Worm (Caenorhabditis elegans) whole organism, L4 larva: ENCODE measurements around the gene lpl-1.
A peak's percentile ranks its signal among the peaks of the same experiment; 100 is the strongest.

Experiments
- R02D3.7 ChIP-seq: fragments of 150-350 bp; sonication (generic microtip); optimal IDR thresholded peaks from 3 replicates; lab custom pipeline; 2014; ENCODE audit warnings: missing biosample characterization, missing genetic modification characterization
- Y105C5A.15 ChIP-seq: fragments of 200-800 bp; sonication (Bioruptor generic); IDR thresholded peaks from 2 replicates; pipeline ENCODE4 v1.3.6; 2022; ENCODE audit warnings: missing genetic modification characterization, missing compliant biosample characterization
- Y48G9A.11 ChIP-seq: fragments of 200-800 bp; sonication (Bioruptor generic); IDR thresholded peaks from 2 replicates; pipeline ENCODE4 v1.3.6; 2022; ENCODE audit warnings: missing genetic modification reagents, missing genetic modification characterization, missing compliant biosample characterization
- aha-1 ChIP-seq: fragments of 150-350 bp; peaks from one replicate; lab custom pipeline; 2014; ENCODE audit warnings: missing biosample characterization, missing genetic modification characterization
- aly-2 ChIP-seq: sonication (generic microtip); optimal IDR thresholded peaks from 2 replicates; lab custom pipeline; 2018; ENCODE audit warnings: missing biosample characterization, missing genetic modification characterization
- ama-1 ChIP-seq: fragments of 150-350 bp; optimal IDR thresholded peaks from 2 replicates; lab custom pipeline; 2014; ENCODE audit warnings: inconsistent platforms, mixed read lengths
- arid-1 ChIP-seq: fragments of 200-800 bp; sonication (Bioruptor generic); conservative IDR thresholded peaks from 2 replicates; pipeline ENCODE4 v1.3.6; 2022; ENCODE audit warnings: missing genetic modification reagents, missing genetic modification characterization, missing compliant biosample characterization
- ceh-44 ChIP-seq: fragments of 200-800 bp; sonication (Bioruptor generic); IDR thresholded peaks from 2 replicates; pipeline ENCODE4 v1.3.6; 2022; ENCODE audit warnings: missing genetic modification reagents, missing genetic modification characterization, missing compliant biosample characterization
- ceh-62 ChIP-seq: sonication (generic microtip); optimal IDR thresholded peaks from 2 replicates; lab custom pipeline; 2017; ENCODE audit warnings: missing biosample characterization, missing genetic modification characterization
- ces-1 ChIP-seq: fragments of 150-350 bp; sonication (generic microtip); optimal IDR thresholded peaks from 4 replicates; lab custom pipeline; 2014; ENCODE audit warnings: missing biosample characterization, missing genetic modification reagents, missing genetic modification characterization
- cey-2 ChIP-seq: sonication (generic microtip); optimal IDR thresholded peaks from 3 replicates; lab custom pipeline; 2017; ENCODE audit warnings: missing genetic modification characterization, mild to moderate bottlenecking, missing compliant biosample characterization, antibody characterized with exemption, borderline replicate concordance; ENCODE audit not compliant: insufficient read depth
- ctbp-1 ChIP-seq: fragments of 200-800 bp; sonication (Bioruptor generic); IDR thresholded peaks from 2 replicates; pipeline ENCODE4 v1.3.6; 2022; ENCODE audit warnings: missing genetic modification reagents, missing genetic modification characterization, missing compliant biosample characterization
- daf-19 ChIP-seq: fragments of 200-800 bp; sonication (Bioruptor generic); conservative IDR thresholded peaks from 2 replicates; pipeline ENCODE4 v1.3.6; 2022; ENCODE audit warnings: missing genetic modification characterization, missing compliant biosample characterization
- dmd-6 ChIP-seq: fragments of 200-800 bp; sonication (Bioruptor generic); IDR thresholded peaks from 2 replicates; pipeline ENCODE4 v1.3.6; 2022; ENCODE audit warnings: missing genetic modification reagents, missing genetic modification characterization, missing compliant biosample characterization
- dmd-9 ChIP-seq: fragments of 200-800 bp; sonication (Bioruptor generic); IDR thresholded peaks from 2 replicates; pipeline ENCODE4 v1.3.6; 2022; ENCODE audit warnings: missing genetic modification reagents, missing genetic modification characterization, missing compliant biosample characterization
- dpl-1 ChIP-seq: fragments of 150-350 bp; optimal IDR thresholded peaks from 2 replicates; lab custom pipeline; 2014; ENCODE audit warnings: missing biosample characterization, missing genetic modification reagents, missing genetic modification characterization
- dve-1 ChIP-seq: sonication (generic microtip); optimal IDR thresholded peaks from 2 replicates; lab custom pipeline; 2017; ENCODE audit warnings: antibody characterized with exemption, mild to moderate bottlenecking, missing genetic modification characterization, missing compliant biosample characterization; ENCODE audit not compliant: insufficient read depth
- egl-43 ChIP-seq: fragments of 200-800 bp; sonication (Bioruptor generic); IDR thresholded peaks from 2 replicates; pipeline ENCODE4 v1.3.6; 2022; ENCODE audit warnings: missing genetic modification reagents, missing genetic modification characterization, missing compliant biosample characterization
- fkh-10 ChIP-seq: fragments of 150-350 bp; optimal IDR thresholded peaks from 2 replicates; lab custom pipeline; 2014; ENCODE audit warnings: missing biosample characterization, missing genetic modification reagents, missing genetic modification characterization
- hlh-30 ChIP-seq: sonication (generic microtip); optimal IDR thresholded peaks from 2 replicates; lab custom pipeline; 2017; ENCODE audit warnings: antibody characterized with exemption, mild to moderate bottlenecking, missing genetic modification characterization, missing compliant biosample characterization; ENCODE audit not compliant: insufficient read depth
- jun-1 ChIP-seq: fragments of 150-350 bp; optimal IDR thresholded peaks from 2 replicates; lab custom pipeline; 2014; ENCODE audit warnings: missing biosample characterization, missing genetic modification reagents, missing genetic modification characterization
- lim-7 ChIP-seq: fragments of 200-800 bp; sonication (Bioruptor generic); IDR thresholded peaks from 2 replicates; pipeline ENCODE4 v1.3.6; 2022; ENCODE audit warnings: missing genetic modification characterization, missing compliant biosample characterization
- lin-1 ChIP-seq: fragments of 200-800 bp; sonication (Bioruptor generic); IDR thresholded peaks from 2 replicates; pipeline ENCODE4 v1.3.6; 2022; ENCODE audit warnings: missing genetic modification reagents, missing genetic modification characterization, missing compliant biosample characterization
- lin-13 ChIP-seq: fragments of 150-350 bp; optimal IDR thresholded peaks from 2 replicates; lab custom pipeline; 2014; ENCODE audit warnings: missing biosample characterization, missing genetic modification reagents, missing genetic modification characterization
- lin-29 ChIP-seq: fragments of 200-800 bp; sonication (Bioruptor generic); IDR thresholded peaks from 2 replicates; pipeline ENCODE4 v1.3.6; 2022; ENCODE audit warnings: missing genetic modification reagents, missing genetic modification characterization, missing compliant biosample characterization
- lin-39 ChIP-seq: fragments of 150-350 bp; optimal IDR thresholded peaks from 2 replicates; lab custom pipeline; 2014; ENCODE audit warnings: missing biosample characterization, missing genetic modification reagents, missing genetic modification characterization
- lsy-2 ChIP-seq, 2 experiments: fragments of 150-350 bp in 1 of 2; sonication (generic microtip) in 1 of 2; optimal IDR thresholded peaks; 2 replicates each; lab custom pipeline; 2014 to 2017; ENCODE audit warnings: missing biosample characterization in 2 of 2, missing genetic modification characterization in 2 of 2
- madf-5 ChIP-seq, 2 experiments: fragments of 200-800 bp; sonication (Bioruptor generic); IDR thresholded peaks; 2 replicates each; pipeline ENCODE4 v1.3.6; 2022; ENCODE audit warnings: missing compliant biosample characterization in 2 of 2, missing genetic modification characterization in 2 of 2
- mdl-1 ChIP-seq, 2 experiments: fragments of 150-350 bp in 1 of 2; sonication (generic microtip) in 1 of 2; optimal IDR thresholded peaks; 2 replicates each; lab custom pipeline; 2014 to 2017; ENCODE audit warnings: missing biosample characterization in 2 of 2, missing genetic modification characterization in 2 of 2
- mdt-29 ChIP-seq: fragments of 200-800 bp; sonication (Bioruptor generic); IDR thresholded peaks from 2 replicates; pipeline ENCODE4 v1.3.6; 2022; ENCODE audit warnings: missing genetic modification reagents, missing genetic modification characterization, missing compliant biosample characterization
- mep-1 ChIP-seq: fragments of 150-350 bp; sonication (generic microtip); optimal IDR thresholded peaks from 3 replicates; lab custom pipeline; 2014; ENCODE audit warnings: missing biosample characterization, missing genetic modification characterization
- mes-2 ChIP-seq: sonication (generic microtip); optimal IDR thresholded peaks from 2 replicates; lab custom pipeline; 2016; ENCODE audit warnings: missing genotype, mild to moderate bottlenecking, missing genetic modification characterization, missing compliant biosample characterization; ENCODE audit not compliant: poor library complexity, severe bottlenecking
- mxl-2 ChIP-seq: fragments of 200-800 bp; sonication (Bioruptor generic); conservative IDR thresholded peaks from 2 replicates; pipeline ENCODE4 v1.3.6; 2022; ENCODE audit warnings: missing genetic modification reagents, missing genetic modification characterization, missing compliant biosample characterization
- nhr-10 ChIP-seq: fragments of 150-350 bp; optimal IDR thresholded peaks from 2 replicates; lab custom pipeline; 2014; ENCODE audit warnings: missing biosample characterization, missing genetic modification characterization
- nhr-111 ChIP-seq: fragments of 200-800 bp; sonication (Bioruptor generic); optimal IDR thresholded peaks from 2 replicates; lab custom pipeline; 2018; ENCODE audit warnings: mild to moderate bottlenecking, missing genetic modification characterization, missing compliant biosample characterization
- nhr-76 ChIP-seq: fragments of 150-350 bp; optimal IDR thresholded peaks from 2 replicates; lab custom pipeline; 2014; ENCODE audit warnings: missing biosample characterization, missing genetic modification characterization
- nhr-77 ChIP-seq: fragments of 150-350 bp; optimal IDR thresholded peaks from 2 replicates; lab custom pipeline; 2014; ENCODE audit warnings: missing biosample characterization, missing genetic modification characterization
- pha-4 ChIP-seq, 2 experiments: fragments of 150-350 bp in 1 of 2; fragments of 200-800 bp in 1 of 2; sonication (Bioruptor generic) in 1 of 2; IDR thresholded peaks in 1 of 2; optimal IDR thresholded peaks in 1 of 2; 2 replicates each; pipeline versions ENCODE4 v1.3.6 to Lab custom; 2014 to 2022; ENCODE audit warnings: missing genetic modification characterization in 2 of 2, missing genetic modification reagents in 2 of 2, missing biosample characterization in 1 of 2, missing compliant biosample characterization in 1 of 2
- php-3 ChIP-seq: fragments of 200-800 bp; sonication (Bioruptor generic); IDR thresholded peaks from 2 replicates; pipeline ENCODE4 v1.3.6; 2022; ENCODE audit warnings: missing genetic modification reagents, missing genetic modification characterization, missing compliant biosample characterization
- saeg-2 ChIP-seq: fragments of 200-800 bp; sonication (Bioruptor generic); IDR thresholded peaks from 2 replicates; pipeline ENCODE4 v1.3.6; 2022; ENCODE audit warnings: missing genetic modification reagents, missing genetic modification characterization, missing compliant biosample characterization
- set-16 ChIP-seq: fragments of 200-800 bp; sonication (Bioruptor generic); IDR thresholded peaks from 2 replicates; pipeline ENCODE4 v1.3.6; 2022; ENCODE audit warnings: missing genetic modification reagents, missing genetic modification characterization, missing compliant biosample characterization
- skn-1 ChIP-seq: fragments of 150-350 bp; optimal IDR thresholded peaks from 2 replicates; lab custom pipeline; 2014; ENCODE audit warnings: missing biosample characterization, missing genetic modification characterization
- spr-1 ChIP-seq: sonication (generic microtip); optimal IDR thresholded peaks from 2 replicates; lab custom pipeline; 2016; ENCODE audit warnings: mild to moderate bottlenecking, missing genetic modification characterization, missing compliant biosample characterization
- spr-3 ChIP-seq: fragments of 200-800 bp; sonication (Bioruptor generic); optimal IDR thresholded peaks from 2 replicates; lab custom pipeline; 2018; ENCODE audit warnings: mild to moderate bottlenecking, missing genetic modification characterization, missing compliant biosample characterization
- tra-1 ChIP-seq: fragments of 200-800 bp; sonication (Bioruptor generic); IDR thresholded peaks from 2 replicates; pipeline ENCODE4 v1.3.6; 2022; ENCODE audit warnings: missing genetic modification reagents, missing genetic modification characterization, missing compliant biosample characterization
- unc-130 ChIP-seq: sonication (generic microtip); optimal IDR thresholded peaks from 2 replicates; lab custom pipeline; 2016; ENCODE audit warnings: missing genetic modification reagents, missing genetic modification characterization, missing compliant biosample characterization
- vab-7 ChIP-seq: fragments of 200-800 bp; sonication (Bioruptor generic); IDR thresholded peaks from 2 replicates; pipeline ENCODE4 v1.3.6; 2022; ENCODE audit warnings: missing genetic modification reagents, missing genetic modification characterization, missing compliant biosample characterization
- zip-11 ChIP-seq: fragments of 200-800 bp; sonication (Bioruptor generic); IDR thresholded peaks from 2 replicates; pipeline ENCODE4 v1.3.6; 2022; ENCODE audit warnings: missing genetic modification characterization, missing compliant biosample characterization
- zip-2 ChIP-seq: fragments of 150-350 bp; optimal IDR thresholded peaks from 2 replicates; lab custom pipeline; 2014; ENCODE audit warnings: missing biosample characterization, missing genetic modification characterization
- ztf-7 ChIP-seq: fragments of 150-350 bp; optimal IDR thresholded peaks from 2 replicates; lab custom pipeline; 2014; ENCODE audit warnings: missing biosample characterization, missing genetic modification characterization

Gene lpl-1

DNA sequence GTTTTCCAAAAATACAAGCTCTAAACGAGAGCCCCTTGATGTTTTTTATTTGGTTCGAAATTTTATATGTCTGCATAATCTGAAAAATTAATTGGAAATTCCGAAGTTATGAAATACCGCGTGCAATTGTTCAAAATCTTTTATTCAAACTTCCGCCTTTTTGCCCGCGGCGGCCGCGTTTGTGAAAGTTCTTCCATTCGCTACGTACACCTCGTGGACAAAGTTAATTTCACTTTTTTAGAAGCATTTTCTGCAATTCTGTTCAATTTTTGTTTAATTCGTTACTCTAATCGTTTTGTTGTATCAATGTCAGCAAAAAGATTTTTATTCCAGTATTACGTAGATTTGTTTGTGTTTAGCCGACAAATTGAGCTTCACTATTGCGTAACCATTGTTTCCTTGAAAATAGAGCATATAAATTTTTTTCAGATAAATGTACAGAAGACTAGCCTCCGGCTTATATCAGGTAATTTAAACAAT, 19.5 kb downstream of the lpl-1 start, which contains the start of gene mppb-1 (continued):
- no peak for TF ChIP-seq aly-2 (tag; lab: Kevin White, UChicago)
- TF ChIP-seq lin-1, result no peak
- TF ChIP-seq dve-1, result no peak
- TF ChIP-seq Y105C5A.15 (GFP tag; lab: Robert Waterston, UW), result 0 out of 2 replicates have a peak, but pooled peaks have one; percentile 30
- TF ChIP-seq unc-130, result peak; percentile 94
- TF ChIP-seq ctbp-1, result 0 out of 2 replicates have a peak, but pooled peaks have one; percentile 34
- no peak for TF ChIP-seq set-16 (GFP tag; lab: Robert Waterston, UW)
- no peak for TF ChIP-seq nhr-77 (tag; lab: Kevin White, UChicago)
- TF ChIP-seq vab-7 (GFP tag; lab: Robert Waterston, UW), result no peak
- peak; percentile 38 for TF ChIP-seq ztf-7 (tag; lab: Kevin White, UChicago)
- no peak for TF ChIP-seq skn-1 (tag; lab: Kevin White, UChicago)
- peak; percentile 90 for TF ChIP-seq dmd-9 (GFP tag; lab: Robert Waterston, UW)
- TF ChIP-seq mep-1 (tag; lab: Kevin White, UChicago), result no peak
- no peak for TF ChIP-seq nhr-76
- TF ChIP-seq ceh-62 (tag; lab: Kevin White, UChicago), result no peak
- TF ChIP-seq saeg-2, result no peak
- TF ChIP-seq tra-1, result 0 out of 2 replicates have a peak, but pooled peaks have one; percentile 53
- TF ChIP-seq egl-43, result no peak
- no peak for TF ChIP-seq mxl-2 (GFP tag; lab: Robert Waterston, UW)
- no peak for TF ChIP-seq spr-1
- no peak for TF ChIP-seq cey-2 (tag; lab: Kevin White, UChicago)
- TF ChIP-seq daf-19 (GFP tag; lab: Robert Waterston, UW), result no peak
- TF ChIP-seq arid-1, result no peak
- TF ChIP-seq Y48G9A.11 (GFP tag; lab: Robert Waterston, UW), result no peak
- no peak for TF ChIP-seq zip-2 (tag; lab: Kevin White, UChicago)
- no peak for TF ChIP-seq jun-1 (tag; lab: Kevin White, UChicago)
- no peak for TF ChIP-seq ces-1 (GFP tag; lab: Kevin White, UChicago)
- TF ChIP-seq hlh-30 (tag; lab: Kevin White, UChicago), result peak; percentile 63
- TF ChIP-seq nhr-111 (GFP tag; lab: Kevin White, UChicago), result no peak
- TF ChIP-seq lsy-2 (tag; optimal IDR thresholded peaks at IDR 0.05; lab: Kevin White, UChicago), result peak in 1 of 2 experiments; percentile 87
- TF ChIP-seq ama-1 (lab: Kevin White, UChicago), result no peak
- peak; percentile 97 for TF ChIP-seq dpl-1
- no peak for TF ChIP-seq zip-11 (GFP tag; lab: Robert Waterston, UW)
- 0 out of 2 replicates have a peak, but pooled peaks have one; percentile 40 for TF ChIP-seq mdt-29 (GFP tag; lab: Robert Waterston, UW)
- TF ChIP-seq fkh-10 (GFP tag; lab: Kevin White, UChicago), result peak; percentile 76
- TF ChIP-seq pha-4 (GFP tag; IDR thresholded peaks at IDR 0.05; lab: Robert Waterston, UW), result peak; percentile 62; the same call in 1 of the 2 replicates
- peak; percentile 15 for TF ChIP-seq pha-4 (tag; optimal IDR thresholded peaks at IDR 0.05; lab: Kevin White, UChicago)
- no peak for TF ChIP-seq lin-29
- no peak for TF ChIP-seq lim-7 (GFP tag; lab: Robert Waterston, UW)
- TF ChIP-seq aha-1, result peak; percentile 48
- TF ChIP-seq nhr-10 (tag; lab: Kevin White, UChicago), result no peak
- peak; percentile 79 for TF ChIP-seq dmd-6 (GFP tag; lab: Robert Waterston, UW)
- TF ChIP-seq php-3, result 0 out of 2 replicates have a peak, but pooled peaks have one; percentile 52
- TF ChIP-seq madf-5 (GFP tag; IDR thresholded peaks at IDR 0.05; lab: Robert Waterston, UW), result 0 out of 4 replicates have a peak, but pooled peaks of 1 of the 2 experiments have one; percentile 41
- peak; percentile 84 for TF ChIP-seq ceh-44 (GFP tag; lab: Robert Waterston, UW)
- no peak for TF ChIP-seq lin-13 (GFP tag; lab: Kevin White, UChicago)
- no peak for TF ChIP-seq lin-39 (tag; lab: Kevin White, UChicago)
- no peak for TF ChIP-seq R02D3.7 (tag; lab: Kevin White, UChicago)
- peak in 1 of 2 experiments; percentile 61 for TF ChIP-seq mdl-1 (tag; optimal IDR thresholded peaks at IDR 0.05; lab: Kevin White, UChicago)
- no peak for TF ChIP-seq spr-3 (GFP tag; lab: Kevin White, UChicago)
- peak; percentile 100 for TF ChIP-seq mes-2 (tag; lab: Kevin White, UChicago)
